Fruit fly (Drosophila melanogaster) whole organism, embryonic: ENCODE measurements around the gene CG43798.

Source experiments
- Atf-2 ChIP-seq: fragments of 200-800 bp; sonication (Bioruptor generic); optimal IDR thresholded peaks from 2 replicates; lab custom pipeline; 2016; ENCODE audit warnings: missing biosample characterization, missing genetic modification characterization
- Atf6 ChIP-seq: fragments of 200-800 bp; sonication (Bioruptor generic); IDR thresholded peaks from 2 replicates; pipeline ENCODE4 v1.3.6; 2022; ENCODE audit warnings: missing biosample characterization, missing genetic modification characterization
- CG10462 ChIP-seq: fragments of 200-800 bp; sonication (Bioruptor generic); optimal IDR thresholded peaks from 2 replicates; lab custom pipeline; 2016; ENCODE audit warnings: missing biosample characterization, missing genetic modification characterization
- CG10543 ChIP-seq: fragments of 200-800 bp; sonication (Bioruptor generic); optimal IDR thresholded peaks from 3 replicates; lab custom pipeline; 2017; ENCODE audit warnings: missing biosample characterization, mild to moderate bottlenecking, missing genetic modification characterization, moderate library complexity
- CG10959 ChIP-seq: fragments of 200-800 bp; sonication (Bioruptor generic); IDR thresholded peaks from 2 replicates; pipeline ENCODE4 v1.3.6; 2022; ENCODE audit warnings: missing biosample characterization, missing genetic modification characterization
- CG12104 ChIP-seq: fragments of 200-800 bp; sonication (Bioruptor generic); optimal IDR thresholded peaks from 3 replicates; lab custom pipeline; 2016; ENCODE audit warnings: missing biosample characterization, missing genetic modification characterization
- CG12155 ChIP-seq: fragments of 200-800 bp; sonication (Bioruptor generic); optimal IDR thresholded peaks from 3 replicates; lab custom pipeline; 2016; ENCODE audit warnings: missing biosample characterization, missing genetic modification characterization
- CG14667 ChIP-seq: fragments of 200-800 bp; sonication (Bioruptor generic); IDR thresholded peaks from 2 replicates; pipeline ENCODE4 v1.3.6; 2022; ENCODE audit warnings: missing biosample characterization, missing genetic modification characterization
- CG14965 ChIP-seq: fragments of 200-800 bp; sonication (Bioruptor generic); optimal IDR thresholded peaks from 2 replicates; lab custom pipeline; 2016; ENCODE audit warnings: missing biosample characterization, missing genetic modification characterization, borderline replicate concordance
- CG17361 ChIP-seq: fragments of 200-800 bp; sonication (Bioruptor generic); IDR thresholded peaks from 3 replicates; pipeline ENCODE4 v1.3.6; 2022; ENCODE audit warnings: missing biosample characterization, missing genetic modification characterization
- CG18011 ChIP-seq: fragments of 200-800 bp; sonication (Bioruptor generic); optimal IDR thresholded peaks from 2 replicates; lab custom pipeline; 2017; ENCODE audit warnings: missing biosample characterization, missing genetic modification characterization, mild to moderate bottlenecking, moderate library complexity, missing genotype
- CG2889 ChIP-seq: fragments of 200-800 bp; sonication (Bioruptor generic); IDR thresholded peaks from 3 replicates; pipeline ENCODE4 v1.3.6; 2022; ENCODE audit warnings: missing biosample characterization, missing genetic modification characterization
- CG30431 ChIP-seq: fragments of 200-800 bp; sonication (Bioruptor generic); optimal IDR thresholded peaks from 2 replicates; lab custom pipeline; 2017; ENCODE audit warnings: missing biosample characterization, missing genetic modification characterization
- CG4820 ChIP-seq: fragments of 200-800 bp; sonication (Bioruptor generic); optimal IDR thresholded peaks from 3 replicates; lab custom pipeline; 2016; ENCODE audit warnings: missing biosample characterization, missing genetic modification characterization
- CG6654 ChIP-seq: fragments of 200-800 bp; sonication (Bioruptor generic); optimal IDR thresholded peaks from 2 replicates; lab custom pipeline; 2017; ENCODE audit warnings: missing biosample characterization, mild to moderate bottlenecking, missing genetic modification characterization
- CG6854 ChIP-seq: fragments of 200-800 bp; sonication (Bioruptor generic); optimal IDR thresholded peaks from 3 replicates; lab custom pipeline; 2017; ENCODE audit warnings: missing biosample characterization, mild to moderate bottlenecking, missing genetic modification characterization
- CG7271 ChIP-seq: fragments of 200-800 bp; sonication (Bioruptor generic); optimal IDR thresholded peaks from 2 replicates; lab custom pipeline; 2018; ENCODE audit warnings: missing biosample characterization, mild to moderate bottlenecking, missing genetic modification characterization, moderate library complexity
- CG8765 ChIP-seq: fragments of 200-800 bp; sonication (Bioruptor generic); IDR thresholded peaks from 2 replicates; pipeline ENCODE4 v1.3.6; 2022; ENCODE audit warnings: missing biosample characterization, missing genetic modification characterization
- CG9437 ChIP-seq: fragments of 200-800 bp; sonication (Bioruptor generic); optimal IDR thresholded peaks from 2 replicates; lab custom pipeline; 2018; ENCODE audit warnings: missing biosample characterization, mild to moderate bottlenecking, missing genetic modification characterization
- D19B ChIP-seq: fragments of 200-800 bp; sonication (Bioruptor generic); optimal IDR thresholded peaks from 2 replicates; lab custom pipeline; 2017; ENCODE audit warnings: missing biosample characterization, mild to moderate bottlenecking, missing genetic modification characterization
- Doc2 ChIP-seq: fragments of 200-800 bp; sonication (Bioruptor generic); IDR thresholded peaks from 2 replicates; pipeline ENCODE4 v1.3.6; 2022; ENCODE audit warnings: missing biosample characterization, missing genetic modification characterization
- Drgx ChIP-seq: fragments of 200-800 bp; sonication (Bioruptor generic); IDR thresholded peaks from 2 replicates; pipeline ENCODE4 v1.3.6; 2022; ENCODE audit warnings: missing biosample characterization, missing genetic modification characterization
- Elba2 ChIP-seq: fragments of 200-800 bp; sonication (Bioruptor generic); optimal IDR thresholded peaks from 3 replicates; lab custom pipeline; 2016; ENCODE audit warnings: missing biosample characterization, missing genetic modification characterization
- Ets65A ChIP-seq: fragments of 200-800 bp; sonication (Bioruptor generic); peaks from one replicate; lab custom pipeline; 2016; ENCODE audit warnings: missing biosample characterization, missing genetic modification characterization
- NFAT ChIP-seq: fragments of 200-800 bp; sonication (Bioruptor generic); IDR thresholded peaks from 2 replicates; pipeline ENCODE4 v1.3.6; 2022; ENCODE audit warnings: missing biosample characterization, missing genetic modification characterization
- Optix ChIP-seq: fragments of 200-800 bp; sonication (Bioruptor generic); IDR thresholded peaks from 3 replicates; pipeline ENCODE4 v1.3.6; 2022; ENCODE audit warnings: missing biosample characterization, missing genetic modification characterization
- Ptx1 ChIP-seq: fragments of 200-800 bp; sonication (Bioruptor generic); IDR thresholded peaks from 2 replicates; pipeline ENCODE4 v1.3.6; 2022; ENCODE audit warnings: missing biosample characterization, missing genetic modification characterization
- Rfx ChIP-seq: fragments of 200-800 bp; sonication (Bioruptor generic); IDR thresholded peaks from 2 replicates; pipeline ENCODE4 v1.3.6; 2022; ENCODE audit warnings: missing biosample characterization, missing genetic modification characterization
- Rx ChIP-seq: fragments of 200-800 bp; sonication (Bioruptor generic); IDR thresholded peaks from 2 replicates; pipeline ENCODE4 v1.3.6; 2022; ENCODE audit warnings: missing biosample characterization, missing genetic modification characterization
- Taf1 ChIP-seq: fragments of 200-800 bp; sonication (Bioruptor generic); IDR thresholded peaks from 2 replicates; pipeline ENCODE4 v1.3.6; 2022; ENCODE audit warnings: missing biosample characterization, missing genetic modification characterization
- bowl ChIP-seq: fragments of 200-800 bp; sonication (Bioruptor generic); IDR thresholded peaks from 2 replicates; pipeline ENCODE4 v1.3.6; 2022; ENCODE audit warnings: missing biosample characterization, missing genetic modification characterization
- cad ChIP-seq: fragments of >200 bp; optimal IDR thresholded peaks from 2 replicates; lab custom pipeline; 2017; ENCODE audit warnings: missing biosample characterization, missing genetic modification characterization
- ewg ChIP-seq: fragments of 200-800 bp; sonication (Bioruptor generic); optimal IDR thresholded peaks from 3 replicates; lab custom pipeline; 2017; ENCODE audit warnings: mild to moderate bottlenecking, missing biosample characterization, missing genetic modification reagents, missing genetic modification characterization
- fd96Cb ChIP-seq: fragments of 200-800 bp; sonication (Bioruptor generic); optimal IDR thresholded peaks from 2 replicates; lab custom pipeline; 2018; ENCODE audit warnings: missing biosample characterization, mild to moderate bottlenecking, missing genetic modification characterization, moderate library complexity
- gcm ChIP-seq: fragments of 200-800 bp; sonication (Bioruptor generic); optimal IDR thresholded peaks from 2 replicates; lab custom pipeline; 2019; ENCODE audit warnings: missing biosample characterization, mild to moderate bottlenecking, missing genetic modification characterization, moderate library complexity
- gt ChIP-seq: fragments of 200-800 bp; sonication (Bioruptor generic); IDR thresholded peaks from 2 replicates; pipeline ENCODE4 v1.3.6; 2022; ENCODE audit warnings: missing biosample characterization, missing genetic modification characterization
- hth ChIP-seq: fragments of >200 bp; optimal IDR thresholded peaks from 2 replicates; lab custom pipeline; 2017; ENCODE audit warnings: inconsistent platforms
- jing ChIP-seq: fragments of 200-800 bp; sonication (Bioruptor generic); optimal IDR thresholded peaks from 2 replicates; lab custom pipeline; 2018; ENCODE audit warnings: missing biosample characterization, mild to moderate bottlenecking, missing genetic modification characterization
- sens ChIP-seq: fragments of 200-800 bp; sonication (Bioruptor generic); peaks from one replicate; lab custom pipeline; 2016; ENCODE audit warnings: missing biosample characterization, missing genetic modification characterization
- unpg ChIP-seq: fragments of 200-800 bp; sonication (Bioruptor generic); optimal IDR thresholded peaks from 3 replicates; lab custom pipeline; 2018; ENCODE audit warnings: missing biosample characterization, mild to moderate bottlenecking, missing genetic modification characterization, moderate library complexity
- z ChIP-seq: fragments of 200-800 bp; sonication (Bioruptor generic); IDR thresholded peaks from 3 replicates; pipeline ENCODE4 v1.3.6; 2022; ENCODE audit warnings: missing biosample characterization, missing genetic modification characterization
- zen2 ChIP-seq: fragments of 200-800 bp; sonication (Bioruptor generic); IDR thresholded peaks from 3 replicates; pipeline ENCODE4 v1.3.6; 2022; ENCODE audit warnings: missing biosample characterization, missing genetic modification characterization; ENCODE audit not compliant: partially characterized antibody

CG43798 gene

DNA sequence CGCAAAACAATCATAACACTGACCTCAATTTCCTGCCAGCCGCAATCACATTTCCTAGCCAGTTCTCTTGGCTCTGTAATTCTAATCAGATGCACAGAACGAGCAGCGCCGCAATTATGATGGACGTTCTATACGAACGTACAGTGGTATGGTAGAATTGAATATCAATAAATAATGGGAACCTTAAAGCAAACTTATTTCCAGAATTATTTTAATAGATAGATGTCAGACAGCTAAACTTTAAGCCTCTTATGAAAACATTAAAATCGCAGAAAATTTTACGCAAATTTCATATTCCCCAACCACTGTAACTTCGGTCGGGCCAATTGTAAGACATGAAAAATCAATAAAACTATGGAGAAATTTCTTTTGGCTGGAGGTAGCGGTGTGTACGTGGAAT lies 27.7 kb upstream of the CG43798 start (continued):
- TF ChIP-seq CG12104 (GFP tag; lab: Kevin White, UChicago) (no peak), CG8765 (GFP tag; lab: Robert Waterston, UW) (peak; percentile 58; the same call in 1 of the 2 replicates), cad (no peak), CG10959 (GFP tag; lab: Robert Waterston, UW) (0 out of 2 replicates have a peak, but pooled peaks have one; percentile 33), CG7271 (tag; lab: Kevin White, UChicago) (no peak)

DNA sequence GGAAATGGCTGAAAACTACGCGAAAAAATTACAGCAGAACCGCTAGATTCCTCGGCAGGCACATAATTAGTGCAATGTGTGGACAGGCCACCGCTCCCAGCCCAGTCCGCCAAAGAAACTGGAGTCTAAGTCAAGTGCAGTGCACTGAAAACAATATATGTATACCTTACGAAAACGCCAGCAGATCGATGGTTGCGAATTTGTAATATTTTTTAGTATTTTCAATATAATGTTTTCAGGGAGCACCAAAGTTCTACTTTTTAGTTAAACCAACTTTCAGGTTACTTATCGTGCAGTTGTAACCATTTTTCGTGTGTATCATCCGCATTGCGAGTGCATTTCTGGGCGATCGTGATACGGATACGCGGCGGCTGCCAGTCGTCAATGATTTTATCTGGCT lies 24.9 kb upstream of the CG43798 start:
- TF ChIP-seq Drgx (peak; percentile 39; the same call in 1 of the 2 replicates), bowl (no peak)
- TF ChIP-seq, all 482 proteins: peak for 1

DNA sequence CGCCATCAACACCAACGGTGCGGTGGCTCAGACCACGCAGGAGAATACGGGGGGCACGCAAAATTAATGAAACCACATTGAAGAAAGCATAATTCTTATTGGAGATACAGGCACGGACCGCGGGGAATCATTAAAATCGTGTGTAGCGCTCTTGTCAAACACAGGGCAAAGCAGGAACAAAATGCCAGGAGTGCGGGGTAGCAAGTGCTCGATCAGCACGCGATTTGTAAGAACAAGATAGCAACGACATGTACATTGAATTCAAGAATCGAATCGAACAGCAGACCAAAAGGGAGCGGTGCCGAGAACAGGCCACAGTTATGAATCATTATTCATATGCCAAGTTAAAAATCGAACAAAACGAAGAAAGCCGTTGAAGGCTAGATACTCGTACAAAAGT lies 19.9 kb upstream of the CG43798 start:
- TF ChIP-seq NFAT (GFP tag; lab: Robert Waterston, UW): no peak
- peak; percentile 64 for TF ChIP-seq Ets65A (GFP tag; lab: Kevin White, UChicago)
- TF ChIP-seq hth (lab: Kevin White, UChicago): no peak
- TF ChIP-seq CG10462 (GFP tag; lab: Kevin White, UChicago): no peak
- TF ChIP-seq D19B (GFP tag; lab: Kevin White, UChicago): peak; percentile 6
- no peak for TF ChIP-seq Atf-2 (GFP tag; lab: Kevin White, UChicago)
- no peak for TF ChIP-seq CG4820

DNA sequence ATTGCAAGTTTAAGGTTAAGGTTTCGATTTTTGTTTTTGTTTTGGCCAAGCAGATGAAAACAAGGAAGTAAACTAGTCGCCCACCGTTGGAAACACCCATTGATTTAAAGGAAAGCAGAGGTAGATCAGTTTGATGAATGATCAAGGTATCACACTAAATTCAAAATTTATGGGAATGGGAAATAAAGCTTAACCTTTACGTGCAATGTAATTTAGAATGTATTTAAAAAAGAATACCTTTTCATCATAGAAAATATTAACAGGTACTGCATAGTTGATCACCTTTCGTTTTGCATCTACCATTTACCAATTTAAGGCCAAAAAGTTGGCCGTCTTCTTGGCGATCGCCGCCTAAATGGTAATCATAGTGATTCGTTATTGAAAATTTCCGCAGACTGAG lies 13.9 kb upstream of the CG43798 start:
- TF ChIP-seq Drgx: peak; percentile 27; the same call in 1 of the 2 replicates
- TF ChIP-seq CG2889 (GFP tag; lab: Robert Waterston, UW): no peak
- no peak for TF ChIP-seq CG6654 (GFP tag; lab: Kevin White, UChicago)
- no peak for TF ChIP-seq ewg (GFP tag; lab: Kevin White, UChicago)
- peak; percentile 69 for TF ChIP-seq sens (GFP tag; lab: Kevin White, UChicago)
- 0 out of 2 replicates have a peak, but pooled peaks have one; percentile 9 for TF ChIP-seq Ptx1 (GFP tag; lab: Robert Waterston, UW)

DNA sequence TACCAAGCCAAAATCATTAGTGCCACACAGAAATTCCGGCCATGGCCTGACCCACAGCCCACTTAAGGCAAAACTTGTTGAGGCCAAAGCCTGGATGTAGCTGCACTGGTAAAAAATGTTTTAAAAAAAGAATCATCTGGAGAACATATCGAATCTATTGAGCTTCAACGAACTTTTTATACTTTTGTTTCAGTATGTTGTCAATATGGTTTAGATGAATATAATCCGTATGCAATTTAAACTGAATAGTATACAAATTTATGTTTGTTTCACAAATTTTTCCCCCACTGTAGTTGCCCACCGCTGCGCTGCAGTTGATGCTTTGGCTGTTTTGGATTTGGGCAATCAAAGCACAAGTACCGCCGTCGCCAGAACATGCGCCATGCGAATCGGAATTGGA lies 11.5 kb upstream of the CG43798 start:
- no peak for TF ChIP-seq Atf6 (GFP tag; lab: Robert Waterston, UW)
- TF ChIP-seq Doc2: no peak
- no peak for TF ChIP-seq CG14667
- TF ChIP-seq Drgx: peak; percentile 60; the same call in 1 of the 2 replicates

DNA sequence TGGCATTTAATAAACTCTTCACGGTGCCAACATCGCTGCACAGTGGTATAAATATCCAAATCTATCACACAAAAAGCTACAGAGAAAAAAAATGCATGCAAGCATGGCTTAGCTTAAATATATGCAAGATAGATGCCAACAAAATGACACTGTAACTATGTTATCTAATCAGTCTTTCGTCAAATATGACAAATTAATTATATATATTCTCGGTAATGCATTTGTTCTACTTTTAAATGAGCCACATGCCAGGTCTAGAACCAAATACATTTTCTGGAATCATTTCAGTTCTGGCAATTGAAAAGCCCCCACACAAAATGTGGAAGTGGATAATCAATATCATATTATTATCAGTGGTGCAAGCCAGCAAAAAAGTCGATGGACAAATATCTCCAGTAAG lies 5.9 kb upstream of the CG43798 start, which contains the start of gene BG642163:
TSS of gene BG642163 (plus strand) at position 301 of the 400 bp plus-strand sequence.
- TF ChIP-seq z (GFP tag; lab: Robert Waterston, UW) (no peak), Rx (no peak), CG12155 (no peak), CG9437 (GFP tag; lab: Kevin White, UChicago) (no peak), CG30431 (GFP tag; lab: Kevin White, UChicago) (no peak), CG10462 (GFP tag; lab: Kevin White, UChicago) (no peak), gt (GFP tag; lab: Robert Waterston, UW) (no peak), CG14965 (GFP tag; lab: Kevin White, UChicago) (no peak)

DNA sequence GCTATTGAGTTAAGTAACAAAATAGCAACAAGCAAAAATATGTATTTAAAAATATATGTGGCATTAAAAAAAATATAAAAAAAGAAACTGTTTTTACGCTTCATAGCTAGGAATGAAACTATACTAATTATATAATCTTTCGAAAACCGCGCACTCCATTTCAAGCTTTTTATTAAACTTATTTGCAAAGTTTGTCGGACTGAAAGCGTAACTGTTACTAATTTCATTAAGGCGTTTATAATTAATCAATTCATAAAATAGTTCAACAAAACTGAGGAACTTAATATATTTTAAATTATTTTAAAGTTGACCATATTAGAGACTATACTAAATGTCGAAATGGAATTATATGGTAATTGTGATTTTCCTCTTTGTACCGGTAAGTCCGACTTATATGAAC lies 4.2 kb upstream of the CG43798 start, which contains the start of gene CG15635:
TSS of gene CG15635 (plus strand) at position 301 of the 400 bp plus-strand sequence.
- no peak for TF ChIP-seq CG18011 (GFP tag; lab: Kevin White, UChicago)
- no peak for TF ChIP-seq Rfx (GFP tag; lab: Robert Waterston, UW)
- TF ChIP-seq Optix (GFP tag; lab: Robert Waterston, UW): no peak
- no peak for TF ChIP-seq CG10543 (GFP tag; lab: Kevin White, UChicago)
- no peak for TF ChIP-seq CG10959 (GFP tag; lab: Robert Waterston, UW)
- no peak for TF ChIP-seq Taf1
- no peak for TF ChIP-seq unpg (GFP tag; lab: Kevin White, UChicago)
- no peak for TF ChIP-seq Elba2 (GFP tag; lab: Kevin White, UChicago)
- TF ChIP-seq CG6854: no peak
- TF ChIP-seq CG17361: no peak
- no peak for TF ChIP-seq jing (GFP tag; lab: Kevin White, UChicago)
- TF ChIP-seq zen2 (GFP tag; lab: Robert Waterston, UW): no peak
- no peak for TF ChIP-seq gcm (GFP tag; lab: Kevin White, UChicago)
- no peak for TF ChIP-seq fd96Cb (tag; lab: Kevin White, UChicago)
